Worm (Caenorhabditis elegans) whole organism, L4/young adult: ENCODE data around the gene rund-1.

Experiments used
- W03F9.2 ChIP-seq: fragments of 150-350 bp; optimal IDR thresholded peaks from 2 replicates; lab custom pipeline; 2014; ENCODE audit warnings: missing biosample characterization, missing genetic modification characterization
- dao-5 ChIP-seq: sonication (generic microtip); optimal IDR thresholded peaks from 2 replicates; lab custom pipeline; 2016; ENCODE audit warnings: missing genotype, missing genetic modification characterization, moderate library complexity, missing compliant biosample characterization
- him-1 ChIP-seq: sonication (generic microtip); optimal IDR thresholded peaks from 2 replicates; lab custom pipeline; 2016; ENCODE audit warnings: missing genotype, missing genetic modification reagents, missing genetic modification characterization, missing compliant biosample characterization

rund-1 gene

ce11 chrX:651616-652015 lies 10.0 kb downstream of the rund-1 start:
- TF ChIP-seq W03F9.2 (tag; lab: Kevin White, UChicago) (no peak), dao-5 (no peak), him-1 (tag; lab: Kevin White, UChicago) (no peak)

- TF ChIP-seq dao-5: no peak
- TF ChIP-seq him-1 (tag; lab: Kevin White, UChicago): no peak
- no peak for TF ChIP-seq W03F9.2 (tag; lab: Kevin White, UChicago)
These were observed 15.1 kb downstream of the rund-1 start for ce11 chrX:646493-646892.

- no peak for TF ChIP-seq W03F9.2 (tag; lab: Kevin White, UChicago)
- no peak for TF ChIP-seq dao-5
These were observed 16.0 kb downstream of the rund-1 start for ce11 chrX:645589-645988.

ce11 chrX:642817-643216 lies 18.8 kb downstream of the rund-1 start:
- no peak for TF ChIP-seq dao-5

- TF ChIP-seq dao-5 (no peak), him-1 (tag; lab: Kevin White, UChicago) (no peak), W03F9.2 (tag; lab: Kevin White, UChicago) (no peak)
These were observed 20.1 kb downstream of the rund-1 start, which contains the start of gene M6.11 for ce11 chrX:641440-641839. M6.11 (minus strand) TSS chrX:641540.

ce11 chrX:637588-637987 lies 24.0 kb downstream of the rund-1 start:
- no peak for TF ChIP-seq dao-5
- no peak for TF ChIP-seq him-1 (tag; lab: Kevin White, UChicago)
- no peak for TF ChIP-seq W03F9.2 (tag; lab: Kevin White, UChicago)

- TF ChIP-seq him-1 (tag; lab: Kevin White, UChicago) (no peak), dao-5 (no peak), W03F9.2 (tag; lab: Kevin White, UChicago) (no peak)
These were observed 24.7 kb downstream of the rund-1 start, which contains the start of gene pha-2 for ce11 chrX:636893-637292. pha-2 (minus strand) TSS chrX:636993.

- TF ChIP-seq dao-5 (no peak), him-1 (tag; lab: Kevin White, UChicago) (no peak), W03F9.2 (tag; lab: Kevin White, UChicago) (no peak)
These were observed 32.4 kb downstream of the rund-1 start, which contains the start of gene M6.4 for ce11 chrX:629134-629533. M6.4 (plus strand) TSS chrX:629188.

ce11 chrX:621688-622087 lies 39.9 kb downstream of the rund-1 start:
- TF ChIP-seq W03F9.2 (tag; lab: Kevin White, UChicago) (no peak), dao-5 (no peak), him-1 (tag; lab: Kevin White, UChicago) (no peak)

- TF ChIP-seq W03F9.2 (tag; lab: Kevin White, UChicago) (no peak), dao-5 (no peak), him-1 (tag; lab: Kevin White, UChicago) (no peak)
These were observed 40.4 kb downstream of the rund-1 start, which contains the start of gene unc-96 for ce11 chrX:621190-621589. unc-96 (minus strand) TSS chrX:621290.

- TF ChIP-seq dao-5 (no peak), W03F9.2 (tag; lab: Kevin White, UChicago) (no peak), him-1 (tag; lab: Kevin White, UChicago) (no peak)
These were observed 43.8 kb downstream of the rund-1 start for ce11 chrX:617730-618129.

ce11 chrX:612783-613182 lies 48.8 kb downstream of the rund-1 start:
- TF ChIP-seq dao-5: no peak
- TF ChIP-seq W03F9.2 (tag; lab: Kevin White, UChicago): no peak
- TF ChIP-seq him-1 (tag; lab: Kevin White, UChicago): no peak

- TF ChIP-seq him-1 (tag; lab: Kevin White, UChicago) (no peak), dao-5 (no peak), W03F9.2 (tag; lab: Kevin White, UChicago) (no peak)
These were observed 52.0 kb downstream of the rund-1 start for ce11 chrX:609553-609952.
